Fruit fly (Drosophila melanogaster) whole organism, embryonic: ENCODE measurements around the gene Tim17a1.

Experiments used
- CG13287 ChIP-seq: fragments of 200-800 bp; sonication (Bioruptor generic); IDR thresholded peaks from 2 replicates; pipeline ENCODE4 v1.3.6; 2022; ENCODE audit warnings: missing biosample characterization, missing genetic modification characterization; ENCODE audit not compliant: partially characterized antibody
- CG13624 ChIP-seq: fragments of 200-800 bp; sonication (Bioruptor generic); optimal IDR thresholded peaks from 2 replicates; lab custom pipeline; 2016; ENCODE audit warnings: missing biosample characterization, missing genetic modification characterization
- CG17912 ChIP-seq: fragments of 200-800 bp; sonication (Bioruptor generic); optimal IDR thresholded peaks from 2 replicates; lab custom pipeline; 2018; ENCODE audit warnings: missing biosample characterization, mild to moderate bottlenecking, missing genetic modification characterization
- CG18476 ChIP-seq: fragments of 200-800 bp; sonication (Bioruptor generic); optimal IDR thresholded peaks from 2 replicates; lab custom pipeline; 2016; ENCODE audit warnings: missing biosample characterization, mild to moderate bottlenecking, missing genetic modification characterization
- CG2202 ChIP-seq: fragments of 200-800 bp; sonication (Bioruptor generic); optimal IDR thresholded peaks from 2 replicates; lab custom pipeline; 2018; ENCODE audit warnings: missing biosample characterization, mild to moderate bottlenecking, missing genetic modification characterization
- CG3065 ChIP-seq: fragments of 200-800 bp; sonication (Bioruptor generic); optimal IDR thresholded peaks from 2 replicates; lab custom pipeline; 2016; ENCODE audit warnings: missing biosample characterization, missing genetic modification characterization
- CG31224 ChIP-seq: fragments of 200-800 bp; sonication (Bioruptor generic); IDR thresholded peaks from 2 replicates; pipeline ENCODE4 v1.3.6; 2022; ENCODE audit warnings: missing biosample characterization, missing genetic modification characterization
- CG3281 ChIP-seq: fragments of 200-800 bp; sonication (Bioruptor generic); optimal IDR thresholded peaks from 3 replicates; lab custom pipeline; 2017; ENCODE audit warnings: missing biosample characterization, mild to moderate bottlenecking, missing genetic modification characterization
- CG34376 ChIP-seq: fragments of 200-800 bp; sonication (Bioruptor generic); optimal IDR thresholded peaks from 2 replicates; lab custom pipeline; 2018; ENCODE audit warnings: missing biosample characterization, mild to moderate bottlenecking, missing genetic modification characterization
- CG34422 ChIP-seq: fragments of 200-800 bp; sonication (Bioruptor generic); IDR thresholded peaks from 3 replicates; pipeline ENCODE4 v1.3.6; 2022; ENCODE audit warnings: missing biosample characterization, missing genetic modification characterization
- CG6654 ChIP-seq: fragments of 200-800 bp; sonication (Bioruptor generic); optimal IDR thresholded peaks from 2 replicates; lab custom pipeline; 2017; ENCODE audit warnings: missing biosample characterization, mild to moderate bottlenecking, missing genetic modification characterization
- CG6813 ChIP-seq: fragments of 200-800 bp; sonication (Bioruptor generic); optimal IDR thresholded peaks from 2 replicates; lab custom pipeline; 2017; ENCODE audit warnings: missing biosample characterization, missing genetic modification characterization, mild to moderate bottlenecking, moderate library complexity, missing genetic modification reagents
- CG7745 ChIP-seq: fragments of 200-800 bp; sonication (Bioruptor generic); optimal IDR thresholded peaks from 2 replicates; lab custom pipeline; 2018; ENCODE audit warnings: missing biosample characterization, mild to moderate bottlenecking, missing genetic modification characterization, moderate library complexity
- CG8281 ChIP-seq: fragments of 200-800 bp; sonication (Bioruptor generic); optimal IDR thresholded peaks from 2 replicates; lab custom pipeline; 2018; ENCODE audit warnings: missing biosample characterization, mild to moderate bottlenecking, missing genetic modification characterization, moderate library complexity
- CG8359 ChIP-seq: fragments of 200-800 bp; sonication (Bioruptor generic); optimal IDR thresholded peaks from 2 replicates; lab custom pipeline; 2017; ENCODE audit warnings: missing biosample characterization, mild to moderate bottlenecking, missing genetic modification characterization, borderline replicate concordance
- D19A ChIP-seq: fragments of 200-800 bp; optimal IDR thresholded peaks from 3 replicates; lab custom pipeline; 2019; ENCODE audit warnings: missing biosample characterization, mild to moderate bottlenecking, missing genetic modification characterization, moderate library complexity
- Dfd ChIP-seq, 2 experiments: fragments of >200 bp; optimal IDR thresholded peaks; 2 replicates each; lab custom pipeline; 2017; ENCODE audit warnings: missing biosample characterization in 2 of 2, missing genetic modification characterization in 2 of 2
- Dip3 ChIP-seq: fragments of 200-800 bp; sonication (Bioruptor generic); optimal IDR thresholded peaks from 3 replicates; lab custom pipeline; 2016; ENCODE audit warnings: missing biosample characterization, missing genetic modification characterization
- Elba2 ChIP-seq: fragments of 200-800 bp; sonication (Bioruptor generic); optimal IDR thresholded peaks from 3 replicates; lab custom pipeline; 2016; ENCODE audit warnings: missing biosample characterization, missing genetic modification characterization
- Ets65A ChIP-seq: fragments of 200-800 bp; sonication (Bioruptor generic); peaks from one replicate; lab custom pipeline; 2016; ENCODE audit warnings: missing biosample characterization, missing genetic modification characterization
- HLHmδ ChIP-seq: fragments of 200-800 bp; sonication (Bioruptor generic); optimal IDR thresholded peaks from 2 replicates; lab custom pipeline; 2018; ENCODE audit warnings: missing biosample characterization, mild to moderate bottlenecking, missing genetic modification characterization, moderate library complexity
- Hand ChIP-seq: fragments of 200-800 bp; sonication (Bioruptor generic); optimal IDR thresholded peaks from 2 replicates; lab custom pipeline; 2017; ENCODE audit warnings: mild to moderate bottlenecking, missing biosample characterization, missing genetic modification reagents, missing genetic modification characterization
- Hr78 ChIP-seq, 2 experiments: fragments of 200-800 bp in 1 of 2; fragments of >200 bp in 1 of 2; sonication (Bioruptor generic) in 1 of 2; optimal IDR thresholded peaks; 2 replicates each; lab custom pipeline; 2017 to 2019; ENCODE audit warnings: missing biosample characterization in 2 of 2, missing genetic modification characterization in 2 of 2, mild to moderate bottlenecking in 1 of 2, moderate library complexity in 1 of 2
- MESR4 ChIP-seq: fragments of 200-800 bp; sonication (Bioruptor generic); optimal IDR thresholded peaks from 2 replicates; lab custom pipeline; 2018; ENCODE audit warnings: missing biosample characterization, mild to moderate bottlenecking, missing genetic modification characterization, moderate library complexity
- Nf-YB ChIP-seq: fragments of 200-800 bp; sonication (Bioruptor generic); optimal IDR thresholded peaks from 3 replicates; lab custom pipeline; 2019; ENCODE audit warnings: missing biosample characterization, mild to moderate bottlenecking, missing genetic modification characterization, moderate library complexity
- PHDP ChIP-seq: fragments of 200-800 bp; sonication (Bioruptor generic); optimal IDR thresholded peaks from 3 replicates; lab custom pipeline; 2018; ENCODE audit warnings: missing biosample characterization, mild to moderate bottlenecking, missing genetic modification characterization, moderate library complexity
- Poxn ChIP-seq: fragments of 200-800 bp; sonication (Bioruptor generic); IDR thresholded peaks from 2 replicates; pipeline ENCODE4 v1.3.6; 2022; ENCODE audit warnings: missing biosample characterization, missing genetic modification characterization
- Sox102F ChIP-seq: fragments of 200-800 bp; sonication (Bioruptor generic); optimal IDR thresholded peaks from 2 replicates; lab custom pipeline; 2018; ENCODE audit warnings: missing biosample characterization, mild to moderate bottlenecking, missing genetic modification characterization, moderate library complexity
- Spps ChIP-seq: fragments of 200-800 bp; sonication (Bioruptor generic); optimal IDR thresholded peaks from 2 replicates; lab custom pipeline; 2018; ENCODE audit warnings: missing biosample characterization, mild to moderate bottlenecking, missing genetic modification characterization
- YL-1 ChIP-seq: fragments of 200-800 bp; sonication (Bioruptor generic); optimal IDR thresholded peaks from 3 replicates; lab custom pipeline; 2017; ENCODE audit warnings: missing biosample characterization, mild to moderate bottlenecking, missing genetic modification characterization
- bowl ChIP-seq: fragments of 200-800 bp; sonication (Bioruptor generic); IDR thresholded peaks from 2 replicates; pipeline ENCODE4 v1.3.6; 2022; ENCODE audit warnings: missing biosample characterization, missing genetic modification characterization
- caup ChIP-seq: fragments of 200-800 bp; sonication (Bioruptor generic); optimal IDR thresholded peaks from 3 replicates; lab custom pipeline; 2017; ENCODE audit warnings: missing biosample characterization, mild to moderate bottlenecking, missing genetic modification characterization, moderate library complexity; ENCODE audit not compliant: severe bottlenecking
- crc ChIP-seq: fragments of 200-800 bp; sonication (Bioruptor generic); optimal IDR thresholded peaks from 2 replicates; lab custom pipeline; 2016; ENCODE audit warnings: missing biosample characterization, missing genetic modification characterization
- exex ChIP-seq: fragments of 200-800 bp; sonication (Bioruptor generic); optimal IDR thresholded peaks from 4 replicates; lab custom pipeline; 2018; ENCODE audit warnings: missing biosample characterization, mild to moderate bottlenecking, missing genetic modification characterization, moderate library complexity
- ftz-f1 ChIP-seq: fragments of 200-800 bp; sonication (Bioruptor generic); optimal IDR thresholded peaks from 2 replicates; lab custom pipeline; 2016; ENCODE audit warnings: missing biosample characterization, missing genetic modification characterization
- gcm2 ChIP-seq: fragments of 200-800 bp; sonication (Bioruptor generic); optimal IDR thresholded peaks from 2 replicates; lab custom pipeline; 2016; ENCODE audit warnings: missing biosample characterization, missing genetic modification characterization
- ham ChIP-seq: fragments of 200-800 bp; sonication (Bioruptor generic); IDR thresholded peaks from 2 replicates; pipeline ENCODE4 v1.3.6; 2022; ENCODE audit warnings: missing biosample characterization, missing genetic modification characterization
- hth ChIP-seq: fragments of >200 bp; optimal IDR thresholded peaks from 2 replicates; lab custom pipeline; 2017; ENCODE audit warnings: inconsistent platforms
- mirr ChIP-seq: fragments of 200-800 bp; sonication (Bioruptor generic); optimal IDR thresholded peaks from 3 replicates; lab custom pipeline; 2018; ENCODE audit warnings: missing biosample characterization, mild to moderate bottlenecking, missing genetic modification characterization
- org-1 ChIP-seq: fragments of 200-800 bp; sonication (Bioruptor generic); optimal IDR thresholded peaks from 2 replicates; lab custom pipeline; 2017; ENCODE audit warnings: missing biosample characterization, missing genetic modification characterization
- ranshi ChIP-seq: fragments of 200-800 bp; sonication (Bioruptor generic); IDR thresholded peaks from 2 replicates; pipeline ENCODE4 v1.3.6; 2022; ENCODE audit warnings: missing biosample characterization, missing genetic modification characterization
- sug ChIP-seq: fragments of 200-800 bp; optimal IDR thresholded peaks from 2 replicates; lab custom pipeline; 2019; ENCODE audit warnings: missing biosample characterization, mild to moderate bottlenecking, missing genetic modification characterization, moderate library complexity
- tup ChIP-seq: fragments of 200-800 bp; sonication (Bioruptor generic); optimal IDR thresholded peaks from 2 replicates; lab custom pipeline; 2016; ENCODE audit warnings: missing biosample characterization, mild to moderate bottlenecking, missing genetic modification characterization, moderate library complexity
- unpg ChIP-seq: fragments of 200-800 bp; sonication (Bioruptor generic); optimal IDR thresholded peaks from 3 replicates; lab custom pipeline; 2018; ENCODE audit warnings: missing biosample characterization, mild to moderate bottlenecking, missing genetic modification characterization, moderate library complexity
- vfl ChIP-seq: fragments of 200-800 bp; sonication (Bioruptor generic); optimal IDR thresholded peaks from 2 replicates; lab custom pipeline; 2016; ENCODE audit warnings: missing biosample characterization, missing genetic modification characterization

Gene Tim17a1

DNA sequence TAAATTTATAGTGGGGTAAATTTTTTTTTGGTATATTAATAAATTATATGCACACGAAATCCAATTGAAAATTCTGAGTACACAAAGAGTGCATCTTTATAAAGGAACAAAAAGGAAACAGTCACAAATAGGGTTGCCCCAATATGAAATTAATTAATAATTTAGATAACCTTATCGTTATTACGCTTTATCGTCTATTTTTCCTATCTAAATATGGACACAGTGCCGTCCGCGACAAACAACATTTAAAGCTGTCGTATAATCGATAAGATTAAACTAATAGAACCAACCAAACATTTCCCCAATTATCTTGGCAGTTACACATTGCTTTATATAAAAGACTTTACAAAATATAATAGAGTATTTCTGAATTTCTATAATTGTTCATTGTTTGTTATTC, 33.6 kb upstream of the Tim17a1 start:
- TF ChIP-seq CG6654 (GFP tag; lab: Kevin White, UChicago) (no peak), ham (no peak), crc (GFP tag; lab: Kevin White, UChicago) (no peak), org-1 (GFP tag; lab: Kevin White, UChicago) (no peak), CG34422 (no peak), mirr (peak; percentile 67), CG2202 (tag; lab: Kevin White, UChicago) (no peak), exex (tag; lab: Kevin White, UChicago) (peak; percentile 86), MESR4 (GFP tag; lab: Kevin White, UChicago) (no peak), vfl (no peak), CG8281 (tag; lab: Kevin White, UChicago) (no peak), CG13287 (no peak), CG31224 (GFP tag; lab: Robert Waterston, UW) (no peak), YL-1 (GFP tag; lab: Kevin White, UChicago) (no peak), ranshi (GFP tag; lab: Robert Waterston, UW) (no peak), sug (no peak), caup (no peak), tup (GFP tag; lab: Kevin White, UChicago) (no peak), D19A (tag; lab: Kevin White, UChicago) (peak; percentile 17), unpg (GFP tag; lab: Kevin White, UChicago) (no peak), CG3065 (GFP tag; lab: Kevin White, UChicago) (no peak), Hr78 (GFP tag; optimal IDR thresholded peaks at IDR 0.05; lab: Kevin White, UChicago) (no peak), Dip3 (GFP tag; lab: Kevin White, UChicago) (no peak), CG3281 (GFP tag; lab: Kevin White, UChicago) (no peak), PHDP (tag; lab: Kevin White, UChicago) (no peak), CG7745 (tag; lab: Kevin White, UChicago) (peak; percentile 89), CG34376 (GFP tag; lab: Kevin White, UChicago) (peak; percentile 18), CG18476 (GFP tag; lab: Kevin White, UChicago) (peak; percentile 13), Dfd (GFP tag; optimal IDR thresholded peaks at IDR 0.05; lab: Kevin White, UChicago) (no peak), Poxn (GFP tag; lab: Robert Waterston, UW) (no peak), CG6813 (GFP tag; lab: Kevin White, UChicago) (peak; percentile 0), Spps (no peak), gcm2 (no peak), Nf-YB (GFP tag; lab: Kevin White, UChicago) (no peak), Elba2 (GFP tag; lab: Kevin White, UChicago) (no peak), Sox102F (GFP tag; lab: Kevin White, UChicago) (no peak), CG13624 (GFP tag; lab: Kevin White, UChicago) (no peak)

dm6 chr3R:12395880-12396279, 31.4 kb upstream of the Tim17a1 start, which contains the start of the genes CG10096 and CG10097:
CG10096 (minus strand) TSS chr3R:12395980.
CG10097 (minus strand) TSS chr3R:12395980.
- TF ChIP-seq ftz-f1 (GFP tag; lab: Kevin White, UChicago) (no peak), Ets65A (GFP tag; lab: Kevin White, UChicago) (peak; percentile 29)

DNA sequence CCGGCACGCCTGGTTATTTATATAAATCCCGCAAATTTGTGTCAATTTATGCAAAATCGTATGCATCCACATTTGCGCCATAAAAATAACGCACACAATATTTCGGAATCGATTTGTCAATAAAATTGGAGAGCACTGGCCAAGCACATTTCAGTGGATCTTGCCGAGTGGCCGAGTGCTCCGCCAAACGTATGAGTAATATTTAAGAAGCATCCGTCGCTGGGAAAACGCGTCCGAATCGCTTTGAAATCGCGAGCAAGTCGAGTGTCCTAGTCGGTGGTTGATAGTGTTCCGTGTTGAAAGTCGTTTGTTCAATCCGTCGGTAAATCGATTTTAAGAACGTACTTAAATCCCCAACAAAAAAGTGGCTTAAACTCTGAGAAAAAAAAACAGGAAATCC, 22.5 kb upstream of the Tim17a1 start, which contains the start of gene CG33098:
CG33098 (plus strand) TSS at position 224 of the 400 bp plus-strand sequence.
- TF ChIP-seq CG8359 (GFP tag; lab: Kevin White, UChicago) (peak; percentile 97), bowl (GFP tag; lab: Robert Waterston, UW) (no peak), hth (lab: Kevin White, UChicago) (no peak), Hand (GFP tag; lab: Kevin White, UChicago) (no peak), CG17912 (GFP tag; lab: Kevin White, UChicago) (no peak), HLHmδ (GFP tag; lab: Kevin White, UChicago) (no peak)
